Fruit fly (Drosophila melanogaster): ENCODE results near the gene CG15579.
A peak's percentile ranks its signal among the peaks of the same experiment; 100 is the strongest.

CG15579 gene

dm6 chrX:4262661-4263060 lies 48.9 kb downstream of the CG15579 start (continued):
- TF ChIP-seq Eip78C (GFP tag) = peak; percentile 68
- peak; percentile 47 for TF ChIP-seq cyc (GFP tag; optimal IDR thresholded peaks at IDR 0.05)
- peak; percentile 26 for TF ChIP-seq Met (GFP tag; optimal IDR thresholded peaks at IDR 0.05)
- peak; percentile 12 for TF ChIP-seq spab (GFP tag; optimal IDR thresholded peaks at IDR 0.05)
- TF ChIP-seq CG3032 (tag; optimal IDR thresholded peaks at IDR 0.05) = peak; percentile 39
- peak; percentile 34 for TF ChIP-seq OdsH (GFP tag; optimal IDR thresholded peaks at IDR 0.05)
- TF ChIP-seq CG10631 (GFP tag; optimal IDR thresholded peaks at IDR 0.05) = peak; percentile 30
- TF ChIP-seq CG8319 (GFP tag; optimal IDR thresholded peaks at IDR 0.05) = no peak
- TF ChIP-seq Sox102F (GFP tag; optimal IDR thresholded peaks at IDR 0.05) = peak; percentile 20
- TF ChIP-seq CG8632 (GFP tag; optimal IDR thresholded peaks at IDR 0.05) = no peak
- peak; percentile 31 to 76 for TF ChIP-seq ss (GFP tag; optimal IDR thresholded peaks at IDR 0.05)
- TF ChIP-seq Sox14 (GFP tag; optimal IDR thresholded peaks at IDR 0.05) = peak; percentile 10
- no peak for TF ChIP-seq CG11294 (GFP tag; IDR thresholded peaks at IDR 0.05)
- TF ChIP-seq Lpt (GFP tag; optimal IDR thresholded peaks at IDR 0.05) = no peak
- TF ChIP-seq Smox (GFP tag; optimal IDR thresholded peaks at IDR 0.05) = peak; percentile 36
- TF ChIP-seq CG10669 (GFP tag; optimal IDR thresholded peaks at IDR 0.05) = peak; percentile 43
- TF ChIP-seq CG6276 (GFP tag; optimal IDR thresholded peaks at IDR 0.05) = no peak
- no peak for TF ChIP-seq CG9139 (GFP tag; optimal IDR thresholded peaks at IDR 0.05)
- no peak for TF ChIP-seq fd59A (GFP tag; optimal IDR thresholded peaks at IDR 0.05)
- peak; percentile 8 for TF ChIP-seq CG34406 (GFP tag; optimal IDR thresholded peaks at IDR 0.05)
- TF ChIP-seq Eip93F (GFP tag; optimal IDR thresholded peaks at IDR 0.05) = no peak
- TF ChIP-seq Gug (GFP tag; IDR thresholded peaks at IDR 0.05) = 0 out of 2 replicates have a peak, but pooled peaks have one; percentile 24
- peak; percentile 0 for TF ChIP-seq CG11902 (GFP tag; optimal IDR thresholded peaks at IDR 0.05)
- peak; percentile 34 for TF ChIP-seq CG6792 (GFP tag; optimal IDR thresholded peaks at IDR 0.05)
- TF ChIP-seq dsx (GFP tag; optimal IDR thresholded peaks at IDR 0.05; ENCODE audit: poor library complexity, severe bottlenecking) = peak; percentile 55
- no peak for TF ChIP-seq fkh (GFP tag; optimal IDR thresholded peaks at IDR 0.05)
- no peak for TF ChIP-seq salr (GFP tag; optimal IDR thresholded peaks at IDR 0.05)
- peak; percentile 27 for TF ChIP-seq acj6 (GFP tag; optimal IDR thresholded peaks at IDR 0.05)
